Worm (Caenorhabditis elegans) whole organism, late embryonic: ENCODE results near the gene B0554.1.

ENCODE experiments used
- C38D4.7 ChIP-seq: fragments of 200-800 bp; sonication (Bioruptor generic); optimal IDR thresholded peaks from 2 replicates; lab custom pipeline; 2018; ENCODE audit warnings: mild to moderate bottlenecking, missing genetic modification characterization, moderate library complexity, missing compliant biosample characterization
- F13H6.1 ChIP-seq: sonication (generic microtip); optimal IDR thresholded peaks from 2 replicates; lab custom pipeline; 2016; ENCODE audit warnings: missing genetic modification characterization, missing compliant biosample characterization
- T23F11.4 ChIP-seq: fragments of 200-800 bp; sonication (Bioruptor generic); optimal IDR thresholded peaks from 2 replicates; lab custom pipeline; 2018; ENCODE audit warnings: mild to moderate bottlenecking, missing genetic modification characterization, missing compliant biosample characterization
- ahr-1 ChIP-seq: sonication (generic microtip); optimal IDR thresholded peaks from 2 replicates; lab custom pipeline; 2016; ENCODE audit warnings: missing genetic modification characterization, missing compliant biosample characterization
- ama-1 ChIP-seq: fragments of 150-350 bp; optimal IDR thresholded peaks from 2 replicates; lab custom pipeline; 2014
- ceh-14 ChIP-seq: sonication (generic microtip); optimal IDR thresholded peaks from 2 replicates; lab custom pipeline; 2016; ENCODE audit warnings: missing genotype, missing genetic modification characterization, missing compliant biosample characterization
- ceh-18 ChIP-seq: sonication (generic microtip); optimal IDR thresholded peaks from 2 replicates; lab custom pipeline; 2016; ENCODE audit warnings: missing genetic modification characterization, missing compliant biosample characterization
- ceh-19 ChIP-seq: fragments of 200-800 bp; sonication (Bioruptor generic); optimal IDR thresholded peaks from 2 replicates; lab custom pipeline; 2018; ENCODE audit warnings: mild to moderate bottlenecking, missing genetic modification characterization, missing compliant biosample characterization
- ceh-2 ChIP-seq: sonication (generic microtip); optimal IDR thresholded peaks from 2 replicates; lab custom pipeline; 2016; ENCODE audit warnings: missing genotype, missing genetic modification characterization, missing compliant biosample characterization
- ceh-30 ChIP-seq: fragments of 150-350 bp; optimal IDR thresholded peaks from 2 replicates; lab custom pipeline; 2014; ENCODE audit warnings: missing biosample characterization, missing genetic modification characterization
- ceh-34 ChIP-seq: sonication (generic microtip); optimal IDR thresholded peaks from 2 replicates; lab custom pipeline; 2016; ENCODE audit warnings: mild to moderate bottlenecking, missing genetic modification characterization, missing compliant biosample characterization
- ceh-45 ChIP-seq: fragments of 200-800 bp; sonication (Bioruptor generic); IDR thresholded peaks from 2 replicates; pipeline ENCODE4 v1.3.6; 2022; ENCODE audit warnings: missing genetic modification reagents, missing genetic modification characterization, missing compliant biosample characterization
- ceh-6 ChIP-seq: fragments of 200-800 bp; sonication (Bioruptor generic); optimal IDR thresholded peaks from 2 replicates; lab custom pipeline; 2018; ENCODE audit warnings: mild to moderate bottlenecking, missing genetic modification characterization, missing compliant biosample characterization
- dmd-4 ChIP-seq: sonication (generic microtip); optimal IDR thresholded peaks from 2 replicates; lab custom pipeline; 2016; ENCODE audit warnings: borderline replicate concordance, missing genetic modification characterization, missing compliant biosample characterization
- dve-1 ChIP-seq: sonication (generic microtip); optimal IDR thresholded peaks from 2 replicates; lab custom pipeline; 2017; ENCODE audit warnings: antibody characterized with exemption, mild to moderate bottlenecking, missing genetic modification characterization, missing compliant biosample characterization
- elt-2 ChIP-seq: sonication (generic microtip); optimal IDR thresholded peaks from 2 replicates; lab custom pipeline; 2016; ENCODE audit warnings: missing genetic modification reagents, missing genetic modification characterization, missing compliant biosample characterization
- elt-4 ChIP-seq: sonication (generic microtip); optimal IDR thresholded peaks from 2 replicates; lab custom pipeline; 2016; ENCODE audit warnings: missing genetic modification characterization, missing compliant biosample characterization
- ets-4 ChIP-seq: sonication (generic microtip); optimal IDR thresholded peaks from 2 replicates; lab custom pipeline; 2016; ENCODE audit warnings: missing genetic modification characterization, missing compliant biosample characterization
- fkh-6 ChIP-seq: sonication (generic microtip); optimal IDR thresholded peaks from 2 replicates; lab custom pipeline; 2016; ENCODE audit warnings: missing genetic modification characterization, missing compliant biosample characterization
- hlh-13 ChIP-seq: fragments of 200-800 bp; sonication (Bioruptor generic); optimal IDR thresholded peaks from 2 replicates; lab custom pipeline; 2018; ENCODE audit warnings: mild to moderate bottlenecking, missing genetic modification characterization, missing compliant biosample characterization
- hlh-8 ChIP-seq: sonication (generic microtip); optimal IDR thresholded peaks from 2 replicates; lab custom pipeline; 2016; ENCODE audit warnings: missing genotype, missing genetic modification characterization, missing compliant biosample characterization
- madf-2 ChIP-seq: sonication (generic microtip); optimal IDR thresholded peaks from 2 replicates; lab custom pipeline; 2017; ENCODE audit warnings: missing genetic modification characterization, missing compliant biosample characterization
- nhr-11 ChIP-seq: fragments of 150-350 bp; optimal IDR thresholded peaks from 2 replicates; lab custom pipeline; 2014; ENCODE audit warnings: missing biosample characterization, missing genetic modification characterization
- nhr-232 ChIP-seq: sonication (generic microtip); optimal IDR thresholded peaks from 2 replicates; lab custom pipeline; 2016; ENCODE audit warnings: missing genetic modification characterization, missing compliant biosample characterization
- npax-4 ChIP-seq: sonication (generic microtip); optimal IDR thresholded peaks from 2 replicates; lab custom pipeline; 2016; ENCODE audit warnings: missing genetic modification characterization, missing compliant biosample characterization
- pag-3 ChIP-seq: sonication (generic microtip); optimal IDR thresholded peaks from 2 replicates; lab custom pipeline; 2016; ENCODE audit warnings: missing compliant biosample characterization, missing genetic modification characterization, borderline replicate concordance
- pat-9 ChIP-seq: fragments of 200-800 bp; sonication (Bioruptor generic); optimal IDR thresholded peaks from 2 replicates; lab custom pipeline; 2018; ENCODE audit warnings: mild to moderate bottlenecking, missing genetic modification characterization, moderate library complexity, missing compliant biosample characterization
- pha-4 ChIP-seq: fragments of 150-350 bp; optimal IDR thresholded peaks from 2 replicates; lab custom pipeline; 2018; ENCODE audit warnings: missing biosample characterization, missing genetic modification reagents, missing genetic modification characterization
- pqm-1 ChIP-seq: sonication (generic microtip); optimal IDR thresholded peaks from 2 replicates; lab custom pipeline; 2016; ENCODE audit warnings: missing genetic modification characterization, missing compliant biosample characterization
- sox-2 ChIP-seq: fragments of 200-800 bp; sonication (Bioruptor generic); IDR thresholded peaks from 2 replicates; pipeline ENCODE4 v1.3.6; 2022; ENCODE audit warnings: missing genetic modification reagents, missing genetic modification characterization, missing compliant biosample characterization
- sox-4 ChIP-seq: sonication (generic microtip); optimal IDR thresholded peaks from 2 replicates; lab custom pipeline; 2017; ENCODE audit warnings: mild to moderate bottlenecking, missing genetic modification characterization, inconsistent platforms, missing compliant biosample characterization
- syd-9 ChIP-seq: sonication (generic microtip); optimal IDR thresholded peaks from 2 replicates; lab custom pipeline; 2016; ENCODE audit warnings: mild to moderate bottlenecking, missing genetic modification characterization, moderate library complexity, missing compliant biosample characterization
- tbx-7 ChIP-seq: sonication (generic microtip); optimal IDR thresholded peaks from 2 replicates; lab custom pipeline; 2016; ENCODE audit warnings: missing genotype, missing genetic modification characterization, missing compliant biosample characterization
- unc-3 ChIP-seq, 2 experiments: fragments of 200-800 bp in 1 of 2; sonication (Bioruptor generic) in 1 of 2; sonication (generic microtip) in 1 of 2; conservative IDR thresholded peaks in 1 of 2; optimal IDR thresholded peaks in 1 of 2; 2 replicates each; pipeline versions ENCODE4 v1.3.6 to Lab custom; 2016 to 2022; ENCODE audit warnings: missing compliant biosample characterization in 2 of 2, missing genetic modification characterization in 2 of 2, missing genetic modification reagents in 1 of 2
- unc-55 ChIP-seq: sonication (generic microtip); optimal IDR thresholded peaks from 2 replicates; lab custom pipeline; 2017; ENCODE audit warnings: missing biosample characterization, missing genetic modification reagents, missing genetic modification characterization
- unc-86 ChIP-seq: sonication (generic microtip); optimal IDR thresholded peaks from 2 replicates; lab custom pipeline; 2016; ENCODE audit warnings: missing genetic modification characterization, missing compliant biosample characterization
- ztf-16 ChIP-seq: sonication (generic microtip); optimal IDR thresholded peaks from 2 replicates; lab custom pipeline; 2017; ENCODE audit warnings: missing genetic modification characterization, missing compliant biosample characterization

B0554.1 gene

ce11 chrV:414630-415029, 23.6 kb upstream of the B0554.1 start, which contains the start of gene dod-19:
dod-19 (minus strand) TSS chrV:414759.
- TF ChIP-seq ama-1 (lab: Kevin White, UChicago) (no peak), ceh-18 (no peak), unc-3 (GFP tag; conservative IDR thresholded peaks at IDR 0.05; lab: Robert Waterston, UW) (no peak), unc-3 (tag; optimal IDR thresholded peaks at IDR 0.05; lab: Kevin White, UChicago) (no peak), ceh-19 (GFP tag; lab: Kevin White, UChicago) (no peak), ahr-1 (tag; lab: Kevin White, UChicago) (no peak), nhr-232 (tag; lab: Kevin White, UChicago) (no peak)

ce11 chrV:415072-415471, 23.1 kb upstream of the B0554.1 start:
- TF ChIP-seq elt-2 (tag; lab: Kevin White, UChicago) (peak; percentile 18), pat-9 (no peak)

- TF ChIP-seq syd-9 (tag; lab: Kevin White, UChicago) (no peak), unc-3 (GFP tag; conservative IDR thresholded peaks at IDR 0.05; lab: Robert Waterston, UW) (no peak), unc-3 (tag; optimal IDR thresholded peaks at IDR 0.05; lab: Kevin White, UChicago) (no peak), T23F11.4 (no peak), elt-4 (no peak), ceh-45 (GFP tag; lab: Robert Waterston, UW) (no peak), ceh-30 (tag; lab: Kevin White, UChicago) (no peak), ceh-2 (tag; lab: Kevin White, UChicago) (no peak), C38D4.7 (GFP tag; lab: Kevin White, UChicago) (no peak), hlh-13 (GFP tag; lab: Kevin White, UChicago) (no peak), npax-4 (tag; lab: Kevin White, UChicago) (no peak), ceh-14 (tag; lab: Kevin White, UChicago) (no peak), ceh-19 (GFP tag; lab: Kevin White, UChicago) (no peak), sox-2 (no peak), pag-3 (no peak), dmd-4 (no peak), F13H6.1 (no peak), unc-86 (tag; lab: Kevin White, UChicago) (no peak)
Observed at ce11 chrV:417656-418353, 20.4 kb upstream of the B0554.1 start, which contains the start of gene irg-8. irg-8 (minus strand) TSS chrV:417706.

- TF ChIP-seq nhr-11 (tag; lab: Kevin White, UChicago) (no peak), madf-2 (tag; lab: Kevin White, UChicago) (no peak), ceh-14 (tag; lab: Kevin White, UChicago) (no peak), ceh-6 (no peak), ets-4 (tag; lab: Kevin White, UChicago) (no peak), syd-9 (tag; lab: Kevin White, UChicago) (no peak), pha-4 (tag; lab: Kevin White, UChicago) (no peak), hlh-8 (tag; lab: Kevin White, UChicago) (no peak), dve-1 (tag; lab: Kevin White, UChicago) (no peak), ceh-34 (no peak), pqm-1 (tag; lab: Kevin White, UChicago) (no peak), ceh-18 (no peak), ama-1 (lab: Kevin White, UChicago) (no peak), tbx-7 (tag; lab: Kevin White, UChicago) (no peak), sox-4 (no peak), ztf-16 (tag; lab: Kevin White, UChicago) (no peak), dmd-4 (no peak), npax-4 (tag; lab: Kevin White, UChicago) (no peak), fkh-6 (no peak), unc-55 (GFP tag; lab: Kevin White, UChicago) (no peak)
Observed at ce11 chrV:418432-418831, 19.8 kb upstream of the B0554.1 start, which contains the start of gene Y39D8A.1. Y39D8A.1 (plus strand) TSS chrV:418732.
